Worm (Caenorhabditis elegans) whole organism, mixed stage, embryonic: ENCODE results near the gene rpl-18.

ENCODE experiments used
- cnd-1 ChIP-seq: fragments of 200-800 bp; sonication (Bioruptor generic); optimal IDR thresholded peaks from 2 replicates; lab custom pipeline; 2018; ENCODE audit warnings: mild to moderate bottlenecking, missing genetic modification characterization, missing compliant biosample characterization
- elt-3 ChIP-seq: fragments of 150-350 bp; optimal IDR thresholded peaks from 2 replicates; lab custom pipeline; 2014; ENCODE audit warnings: missing biosample characterization, missing genetic modification characterization
- mab-5 ChIP-seq: fragments of 150-350 bp; optimal IDR thresholded peaks from 2 replicates; lab custom pipeline; 2014; ENCODE audit warnings: missing biosample characterization, missing genetic modification characterization
- nhr-28 ChIP-seq: fragments of 150-350 bp; optimal IDR thresholded peaks from 2 replicates; lab custom pipeline; 2014; ENCODE audit warnings: missing biosample characterization, missing genetic modification characterization
- sem-2 ChIP-seq: fragments of 200-800 bp; sonication (Bioruptor generic); optimal IDR thresholded peaks from 2 replicates; lab custom pipeline; 2018; ENCODE audit warnings: mild to moderate bottlenecking, missing genetic modification characterization, missing compliant biosample characterization
- snpc-4 ChIP-seq: fragments of 150-350 bp; optimal IDR thresholded peaks from 2 replicates; lab custom pipeline; 2014; ENCODE audit warnings: missing biosample characterization, missing genetic modification characterization
- unc-62 ChIP-seq: fragments of 150-350 bp; optimal IDR thresholded peaks from 2 replicates; lab custom pipeline; 2014; ENCODE audit warnings: missing biosample characterization, missing genetic modification reagents, missing genetic modification characterization

DNA sequence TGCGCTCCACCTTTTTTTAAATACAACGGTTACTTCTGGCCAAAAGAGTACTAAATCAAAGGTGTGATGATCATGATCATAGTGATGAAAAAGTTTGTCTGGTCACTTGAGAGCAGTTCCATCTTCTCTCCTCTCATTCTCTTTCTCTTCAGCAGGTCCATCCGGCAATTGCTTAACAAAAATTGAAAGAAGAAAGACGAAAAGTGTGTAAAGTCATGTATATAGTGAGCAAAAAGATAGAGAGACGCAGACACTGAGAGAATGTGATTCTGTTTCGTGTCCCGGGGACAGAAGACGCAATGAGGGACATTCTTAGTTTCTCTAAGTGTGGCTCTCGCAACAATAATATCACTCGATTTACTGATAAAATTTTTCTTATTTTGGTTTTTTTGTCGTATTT, 28.9 kb upstream of the rpl-18 start:
- TF ChIP-seq unc-62 (GFP tag; lab: Kevin White, UChicago) (no peak), snpc-4 (no peak), cnd-1 (tag; lab: Kevin White, UChicago) (no peak), sem-2 (no peak), elt-3 (tag; lab: Kevin White, UChicago) (no peak), mab-5 (no peak), nhr-28 (tag; lab: Kevin White, UChicago) (no peak)
